Fruit fly (Drosophila melanogaster) whole organism, embryonic: Measurements from ENCODE around the gene Tim17b2.

ENCODE experiments used
- CG4404 ChIP-seq: fragments of 200-800 bp; sonication (Bioruptor generic); IDR thresholded peaks from 2 replicates; pipeline ENCODE4 v1.3.6; 2022; ENCODE audit warnings: missing biosample characterization, missing genetic modification characterization
- CG5245 ChIP-seq: fragments of 200-800 bp; sonication (Bioruptor generic); optimal IDR thresholded peaks from 3 replicates; lab custom pipeline; 2016; ENCODE audit warnings: missing biosample characterization, missing genetic modification characterization
- CG6254 ChIP-seq: fragments of 200-800 bp; sonication (Bioruptor generic); optimal IDR thresholded peaks from 3 replicates; lab custom pipeline; 2017; ENCODE audit warnings: mild to moderate bottlenecking, missing biosample characterization, missing genetic modification reagents, missing genetic modification characterization
- Drgx ChIP-seq: fragments of 200-800 bp; sonication (Bioruptor generic); IDR thresholded peaks from 2 replicates; pipeline ENCODE4 v1.3.6; 2022; ENCODE audit warnings: missing biosample characterization, missing genetic modification characterization
- Hr51 ChIP-seq, 2 experiments: fragments of 200-800 bp; sonication (Bioruptor generic); optimal IDR thresholded peaks; 2 replicates in 1 of 2; 3 replicates in 1 of 2; lab custom pipeline; 2016 to 2018; ENCODE audit warnings: missing biosample characterization in 2 of 2, missing genetic modification characterization in 2 of 2, mild to moderate bottlenecking in 1 of 2, moderate library complexity in 1 of 2
- bcd ChIP-seq: fragments of 200-800 bp; sonication (Bioruptor generic); optimal IDR thresholded peaks from 2 replicates; lab custom pipeline; 2017; ENCODE audit warnings: missing biosample characterization, mild to moderate bottlenecking, missing genetic modification characterization
- peb ChIP-seq: fragments of 200-800 bp; sonication (Bioruptor generic); IDR thresholded peaks from 2 replicates; pipeline ENCODE4 v1.3.6; 2022; ENCODE audit warnings: missing biosample characterization, missing genetic modification characterization

DNA sequence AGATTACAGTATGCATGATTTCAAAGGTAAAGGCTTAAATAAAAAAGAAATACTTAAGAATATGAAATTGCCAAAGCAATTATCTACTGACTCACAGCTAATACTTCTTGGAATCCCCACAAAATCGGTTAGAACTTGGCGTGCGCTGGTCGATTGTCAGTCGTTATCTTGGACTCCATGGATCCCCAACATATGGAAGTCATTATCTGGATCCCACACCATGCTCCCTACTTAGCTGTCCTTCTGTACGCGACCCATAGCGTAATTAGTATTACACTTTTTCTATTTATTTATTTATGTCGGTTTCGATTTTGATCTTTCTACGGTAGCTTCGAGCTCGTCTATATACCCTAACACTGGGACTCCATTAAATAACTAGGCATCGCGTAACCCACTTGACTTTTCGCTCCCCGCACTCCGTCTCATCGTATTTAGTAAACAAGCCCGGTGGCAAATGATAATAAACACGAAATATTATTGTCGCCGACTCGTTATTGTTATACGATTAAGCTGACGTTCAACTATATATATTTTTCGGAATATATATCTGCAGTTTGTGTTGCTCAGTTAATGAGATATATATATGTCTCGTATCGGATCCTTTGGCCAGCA, 16.5 kb downstream of the Tim17b2 start:
- TF ChIP-seq CG6254 (GFP tag; lab: Kevin White, UChicago) (no peak), Hr51 (GFP tag; optimal IDR thresholded peaks at IDR 0.05; lab: Kevin White, UChicago) (no peak), CG4404 (GFP tag; lab: Robert Waterston, UW) (no peak), CG5245 (GFP tag; lab: Kevin White, UChicago) (no peak), bcd (GFP tag; lab: Kevin White, UChicago) (no peak), peb (GFP tag; lab: Robert Waterston, UW) (no peak), Drgx (no peak)
